Worm (Caenorhabditis elegans): Measurements from ENCODE around the gene nspa-2.

nspa-2 gene

ce11 chrV:14895557-14895956 lies 4.7 kb downstream of the nspa-2 start, which contains the start of gene mpst-3:
Gene mpst-3 (plus strand): TSS chrV:14895647.
- TF ChIP-seq ceh-82 (tag; optimal IDR thresholded peaks at IDR 0.05) (peak in 1 of 3 experiments; percentile 11), nhr-12 (tag; optimal IDR thresholded peaks at IDR 0.05) (no peak), lsy-2 (tag; optimal IDR thresholded peaks at IDR 0.05) (no peak), lin-14 (GFP tag; optimal IDR thresholded peaks at IDR 0.05) (peak; percentile 37), efl-1 (optimal IDR thresholded peaks at IDR 0.05) (no peak), efl-1 (GFP tag; optimal IDR thresholded peaks at IDR 0.05 in 1 of 2) (peak in 1 of 2 experiments; percentile 89), mdl-1 (tag; optimal IDR thresholded peaks at IDR 0.05) (no peak), nhr-85 (tag) (no peak), zip-4 (GFP tag; optimal IDR thresholded peaks at IDR 0.05) (no peak), nhr-90 (tag; optimal IDR thresholded peaks at IDR 0.05; ENCODE audit: poor library complexity) (peak; percentile 1), lin-35 (GFP tag; optimal IDR thresholded peaks at IDR 0.05) (peak in 1 of 2 experiments; percentile 32), ceh-63 (GFP tag; optimal IDR thresholded peaks at IDR 0.05) (no peak), ceh-90 (tag; optimal IDR thresholded peaks at IDR 0.05) (no peak), F16B12.6 (tag; optimal IDR thresholded peaks at IDR 0.05) (no peak), dsc-1 (tag; optimal IDR thresholded peaks at IDR 0.05) (no peak), tbx-2 (tag; optimal IDR thresholded peaks at IDR 0.05) (no peak), pax-3 (tag; optimal IDR thresholded peaks at IDR 0.05) (no peak), nhr-20 (tag; optimal IDR thresholded peaks at IDR 0.05) (no peak), unc-62 (GFP tag; optimal IDR thresholded peaks at IDR 0.05) (no peak), nhr-84 (tag; optimal IDR thresholded peaks at IDR 0.05) (no peak), nhr-71 (tag; optimal IDR thresholded peaks at IDR 0.05) (no peak), nhr-11 (tag; optimal IDR thresholded peaks at IDR 0.05) (no peak), vab-15 (tag; optimal IDR thresholded peaks at IDR 0.05) (no peak), elt-2 (tag; optimal IDR thresholded peaks at IDR 0.05) (peak; percentile 71), hpl-2 (GFP tag; optimal IDR thresholded peaks at IDR 0.05) (no peak), pqm-1 (tag; optimal IDR thresholded peaks at IDR 0.05) (peak; percentile 30), fkh-4 (tag; optimal IDR thresholded peaks at IDR 0.05; ENCODE audit: borderline replicate concordance) (no peak), swsn-7 (tag; optimal IDR thresholded peaks at IDR 0.05) (no peak), nhr-76 (tag; optimal IDR thresholded peaks at IDR 0.05) (no peak), nhr-77 (tag; optimal IDR thresholded peaks at IDR 0.05) (no peak), egl-13 (tag; optimal IDR thresholded peaks at IDR 0.05) (no peak), unc-130 (tag; optimal IDR thresholded peaks at IDR 0.05) (no peak), ceh-8 (GFP tag; optimal IDR thresholded peaks at IDR 0.05) (no peak), irx-1 (tag; optimal IDR thresholded peaks at IDR 0.05) (no peak), zag-1 (tag; optimal IDR thresholded peaks at IDR 0.05) (no peak)

- TF ChIP-seq unc-30 (tag; optimal IDR thresholded peaks at IDR 0.05) (no peak), nhr-237 (tag; optimal IDR thresholded peaks at IDR 0.05) (no peak)
Observed at ce11 chrV:14897731-14898130, 6.8 kb downstream of the nspa-2 start, which contains the start of gene H12D21.6. Gene H12D21.6 (minus strand): TSS chrV:14897831.

ce11 chrV:14899545-14899944 lies 8.7 kb downstream of the nspa-2 start, which contains the start of gene H12D21.10:
Gene H12D21.10 (plus strand): TSS chrV:14899804.
- TF ChIP-seq lin-14 (GFP tag; optimal IDR thresholded peaks at IDR 0.05) (peak; percentile 61), nhr-11 (tag; optimal IDR thresholded peaks at IDR 0.05) (no peak), fkh-8 (tag; optimal IDR thresholded peaks at IDR 0.05) (no peak)

ce11 chrV:14900905-14901304 lies 10.0 kb downstream of the nspa-2 start:
- no peak for TF ChIP-seq vab-15 (tag; optimal IDR thresholded peaks at IDR 0.05)
- TF ChIP-seq pag-3 (tag; optimal IDR thresholded peaks at IDR 0.05; ENCODE audit: borderline replicate concordance, insufficient read depth), result no peak
- no peak for TF ChIP-seq jun-1 (tag; optimal IDR thresholded peaks at IDR 0.05)
- no peak for TF ChIP-seq elt-3 (tag; optimal IDR thresholded peaks at IDR 0.05)
- no peak for TF ChIP-seq C16A3.4 (tag; optimal IDR thresholded peaks at IDR 0.05)
- no peak for TF ChIP-seq mab-9 (GFP tag; IDR thresholded peaks at IDR 0.05)
- no peak for TF ChIP-seq nhr-76 (tag; optimal IDR thresholded peaks at IDR 0.05)
- TF ChIP-seq nhr-28 (tag; optimal IDR thresholded peaks at IDR 0.05), result no peak
- TF ChIP-seq tlp-1 (tag; optimal IDR thresholded peaks at IDR 0.05), result no peak
- TF ChIP-seq lin-15B (tag; optimal IDR thresholded peaks at IDR 0.05), result no peak
- no peak for TF ChIP-seq pqm-1 (tag; optimal IDR thresholded peaks at IDR 0.05)
- no peak for TF ChIP-seq nhr-19 (GFP tag; conservative IDR thresholded peaks at IDR 0.05)

Data from whole organism, L1 larva.